Worm (Caenorhabditis elegans): Measurements from ENCODE around the gene ZK1127.12.

The ZK1127.12 gene

ce11 chrII:7050021-7050722 is 1.7 kb upstream of the ZK1127.12 start, which contains the start of the genes tcer-1 and ZK1127.5:
Gene tcer-1, minus strand, starts transcription at chrII:7050071.
Gene ZK1127.5, plus strand, starts transcription at chrII:7050672.
- TF ChIP-seq nhr-2 (tag; optimal IDR thresholded peaks at IDR 0.05) (no peak), tbx-8 (GFP tag; optimal IDR thresholded peaks at IDR 0.05) (no peak), zip-8 (tag; optimal IDR thresholded peaks at IDR 0.05) (no peak), mep-1 (tag; optimal IDR thresholded peaks at IDR 0.05) (peak; percentile 75), ztf-11 (tag; optimal IDR thresholded peaks at IDR 0.05) (no peak), mls-2 (tag; optimal IDR thresholded peaks at IDR 0.05) (no peak), pha-4 (tag; optimal IDR thresholded peaks at IDR 0.05) (peak; percentile 14), blmp-1 (tag; optimal IDR thresholded peaks at IDR 0.05) (no peak), hlh-1 (tag; optimal IDR thresholded peaks at IDR 0.05) (no peak), unc-62 (GFP tag; optimal IDR thresholded peaks at IDR 0.05) (no peak), ceh-43 (GFP tag; optimal IDR thresholded peaks at IDR 0.05) (no peak), sptf-1 (tag; optimal IDR thresholded peaks at IDR 0.05) (no peak), nhr-76 (tag; optimal IDR thresholded peaks at IDR 0.05) (no peak), unc-120 (tag; optimal IDR thresholded peaks at IDR 0.05; ENCODE audit: poor library complexity, severe bottlenecking) (no peak), sem-2 (GFP tag; optimal IDR thresholded peaks at IDR 0.05) (no peak), elt-1 (tag; optimal IDR thresholded peaks at IDR 0.05; ENCODE audit: borderline replicate concordance, insufficient read depth) (no peak), M03D4.4 (tag; optimal IDR thresholded peaks at IDR 0.05) (no peak), nhr-28 (tag; optimal IDR thresholded peaks at IDR 0.05) (no peak), drap-1 (GFP tag; optimal IDR thresholded peaks at IDR 0.05) (no peak), nhr-12 (tag; optimal IDR thresholded peaks at IDR 0.05) (no peak), ces-1 (GFP tag; optimal IDR thresholded peaks at IDR 0.05) (no peak), snpc-4 (tag; optimal IDR thresholded peaks at IDR 0.05) (no peak), mab-5 (tag; optimal IDR thresholded peaks at IDR 0.05) (no peak), lin-32 (GFP tag; optimal IDR thresholded peaks at IDR 0.05) (no peak), flh-1 (GFP tag; optimal IDR thresholded peaks at IDR 0.05) (no peak), unc-39 (tag; optimal IDR thresholded peaks at IDR 0.05) (no peak), lsy-2 (tag; optimal IDR thresholded peaks at IDR 0.05) (peak; percentile 68), ceh-39 (tag; optimal IDR thresholded peaks at IDR 0.05) (peak; percentile 45), lin-13 (tag; optimal IDR thresholded peaks at IDR 0.05) (peak; percentile 29), nhr-237 (tag; optimal IDR thresholded peaks at IDR 0.05) (peak; percentile 54), bed-3 (GFP tag; optimal IDR thresholded peaks at IDR 0.05) (no peak), elt-3 (tag; optimal IDR thresholded peaks at IDR 0.05) (no peak), ham-2 (GFP tag; optimal IDR thresholded peaks at IDR 0.05) (no peak), cnd-1 (tag; optimal IDR thresholded peaks at IDR 0.05) (no peak), ceh-83 (GFP tag; optimal IDR thresholded peaks at IDR 0.05) (no peak)

ce11 chrII:7053001-7053400 is 1.1 kb downstream of the ZK1127.12 start, which contains the start of gene ZK1127.13:
Gene ZK1127.13, plus strand, starts transcription at chrII:7053301.
- TF ChIP-seq elt-3 (tag; optimal IDR thresholded peaks at IDR 0.05) (no peak), blmp-1 (tag; optimal IDR thresholded peaks at IDR 0.05) (no peak), elt-1 (tag; optimal IDR thresholded peaks at IDR 0.05; ENCODE audit: borderline replicate concordance, insufficient read depth) (no peak), zip-8 (tag; optimal IDR thresholded peaks at IDR 0.05) (no peak), unc-120 (tag; optimal IDR thresholded peaks at IDR 0.05; ENCODE audit: poor library complexity, severe bottlenecking) (no peak), ham-2 (GFP tag; optimal IDR thresholded peaks at IDR 0.05) (no peak), nhr-76 (tag; optimal IDR thresholded peaks at IDR 0.05) (no peak), pha-4 (tag; optimal IDR thresholded peaks at IDR 0.05) (no peak), nhr-12 (tag; optimal IDR thresholded peaks at IDR 0.05) (no peak), ceh-39 (tag; optimal IDR thresholded peaks at IDR 0.05) (no peak), M03D4.4 (tag; optimal IDR thresholded peaks at IDR 0.05) (no peak), lin-32 (GFP tag; optimal IDR thresholded peaks at IDR 0.05) (no peak)

ce11 chrII:7053649-7054048 is 1.8 kb downstream of the ZK1127.12 start, which contains the start of gene ZK1127.4:
Gene ZK1127.4, plus strand, starts transcription at chrII:7053949.
- TF ChIP-seq lin-13 (tag; optimal IDR thresholded peaks at IDR 0.05) (no peak), drap-1 (GFP tag; optimal IDR thresholded peaks at IDR 0.05) (no peak), snpc-4 (tag; optimal IDR thresholded peaks at IDR 0.05) (no peak)
